Fruit fly (Drosophila melanogaster) whole organism, prepupa: ENCODE results near the gene Cyp310a1.

Source experiments
- Blimp-1 ChIP-seq: fragments of 200-800 bp; sonication (Bioruptor generic); optimal IDR thresholded peaks from 3 replicates; lab custom pipeline; 2017; ENCODE audit warnings: missing biosample characterization, missing genetic modification characterization, mild to moderate bottlenecking, moderate library complexity, missing genetic modification reagents
- CG10631 ChIP-seq: fragments of 200-800 bp; sonication (Bioruptor generic); optimal IDR thresholded peaks from 2 replicates; lab custom pipeline; 2016; ENCODE audit warnings: missing biosample characterization, missing genetic modification characterization
- CG10669 ChIP-seq: fragments of 200-800 bp; sonication (Bioruptor generic); optimal IDR thresholded peaks from 3 replicates; lab custom pipeline; 2018; ENCODE audit warnings: missing biosample characterization, mild to moderate bottlenecking, missing genetic modification characterization, moderate library complexity
- CG11294 ChIP-seq: fragments of 200-800 bp; sonication (Bioruptor generic); IDR thresholded peaks from 2 replicates; pipeline ENCODE4 v1.3.6; 2022; ENCODE audit warnings: missing biosample characterization, missing genetic modification characterization
- CG11762 ChIP-seq: fragments of 200-800 bp; sonication (Bioruptor generic); optimal IDR thresholded peaks from 3 replicates; lab custom pipeline; 2016; ENCODE audit warnings: missing biosample characterization, missing genetic modification characterization; ENCODE audit not compliant: insufficient read depth
- CG15336 ChIP-seq: fragments of 200-800 bp; sonication (Bioruptor generic); IDR thresholded peaks from 2 replicates; pipeline ENCODE4 v1.3.6; 2022; ENCODE audit warnings: missing biosample characterization, missing genetic modification characterization
- CG1621 ChIP-seq: fragments of 200-800 bp; sonication (Bioruptor generic); optimal IDR thresholded peaks from 3 replicates; lab custom pipeline; 2018; ENCODE audit warnings: missing biosample characterization, mild to moderate bottlenecking, missing genetic modification characterization
- CG16779 ChIP-seq: fragments of 200-800 bp; sonication (Bioruptor generic); optimal IDR thresholded peaks from 3 replicates; lab custom pipeline; 2017; ENCODE audit warnings: missing biosample characterization, mild to moderate bottlenecking, missing genetic modification characterization
- CG3032 ChIP-seq: fragments of 200-800 bp; optimal IDR thresholded peaks from 2 replicates; lab custom pipeline; 2019; ENCODE audit warnings: missing biosample characterization, mild to moderate bottlenecking, missing genetic modification characterization, moderate library complexity
- CG32006 ChIP-seq: fragments of 200-800 bp; sonication (Bioruptor generic); optimal IDR thresholded peaks from 3 replicates; lab custom pipeline; 2017; ENCODE audit warnings: missing biosample characterization, mild to moderate bottlenecking, missing genetic modification characterization
- CG34406 ChIP-seq: fragments of 200-800 bp; sonication (Bioruptor generic); optimal IDR thresholded peaks from 3 replicates; lab custom pipeline; 2016; ENCODE audit warnings: missing biosample characterization, missing genetic modification characterization
- CG6163 ChIP-seq: fragments of 200-800 bp; sonication (Bioruptor generic); IDR thresholded peaks from 3 replicates; pipeline ENCODE4 v1.3.6; 2022; ENCODE audit warnings: missing biosample characterization, missing genetic modification characterization
- CG6276 ChIP-seq: fragments of 200-800 bp; sonication (Bioruptor generic); optimal IDR thresholded peaks from 2 replicates; lab custom pipeline; 2017; ENCODE audit warnings: missing biosample characterization, mild to moderate bottlenecking, missing genetic modification characterization
- CG6792 ChIP-seq: fragments of 200-800 bp; sonication (Bioruptor generic); optimal IDR thresholded peaks from 3 replicates; lab custom pipeline; 2016; ENCODE audit warnings: missing biosample characterization, missing genetic modification characterization
- CG6808 ChIP-seq: fragments of 200-800 bp; sonication (Bioruptor generic); optimal IDR thresholded peaks from 3 replicates; lab custom pipeline; 2017; ENCODE audit warnings: missing biosample characterization, missing genetic modification characterization, mild to moderate bottlenecking, moderate library complexity, missing genetic modification reagents
- CG6854 ChIP-seq: fragments of 200-800 bp; sonication (Bioruptor generic); optimal IDR thresholded peaks from 2 replicates; lab custom pipeline; 2017; ENCODE audit warnings: missing biosample characterization, mild to moderate bottlenecking, missing genetic modification characterization
- CG7368 ChIP-seq: fragments of 200-800 bp; sonication (Bioruptor generic); optimal IDR thresholded peaks from 3 replicates; lab custom pipeline; 2016; ENCODE audit warnings: missing biosample characterization, missing genetic modification characterization
- CG9139 ChIP-seq: fragments of 200-800 bp; sonication (Bioruptor generic); optimal IDR thresholded peaks from 3 replicates; lab custom pipeline; 2017; ENCODE audit warnings: missing biosample characterization, mild to moderate bottlenecking, missing genetic modification characterization
- Eip78C ChIP-seq: fragments of 200-800 bp; sonication (Bioruptor generic); peaks from one replicate; lab custom pipeline; 2016; ENCODE audit warnings: missing biosample characterization, missing genetic modification characterization
- Eip93F ChIP-seq: fragments of 200-800 bp; sonication (Bioruptor generic); optimal IDR thresholded peaks from 2 replicates; lab custom pipeline; 2016; ENCODE audit warnings: missing biosample characterization, mild to moderate bottlenecking, missing genetic modification characterization
- Ets21C ChIP-seq: fragments of 200-800 bp; sonication (Bioruptor generic); optimal IDR thresholded peaks from 3 replicates; lab custom pipeline; 2016; ENCODE audit warnings: missing biosample characterization, missing genetic modification characterization
- Ets96B ChIP-seq: fragments of 200-800 bp; optimal IDR thresholded peaks from 2 replicates; lab custom pipeline; 2019; ENCODE audit warnings: missing biosample characterization, mild to moderate bottlenecking, missing genetic modification characterization, moderate library complexity
- Gug ChIP-seq: fragments of 200-800 bp; sonication (Bioruptor generic); IDR thresholded peaks from 2 replicates; pipeline ENCODE4 v1.3.6; 2022; ENCODE audit warnings: missing biosample characterization, missing genetic modification characterization
- Hr39 ChIP-seq: fragments of 200-800 bp; sonication (Bioruptor generic); optimal IDR thresholded peaks from 2 replicates; lab custom pipeline; 2016; ENCODE audit warnings: missing biosample characterization, missing genetic modification characterization
- Hr4 ChIP-seq: fragments of 200-800 bp; sonication (Bioruptor generic); optimal IDR thresholded peaks from 3 replicates; lab custom pipeline; 2016; ENCODE audit warnings: missing biosample characterization, missing genetic modification characterization
- Met ChIP-seq: fragments of 200-800 bp; sonication (Bioruptor generic); optimal IDR thresholded peaks from 3 replicates; lab custom pipeline; 2016; ENCODE audit warnings: missing biosample characterization, missing genetic modification characterization
- OdsH ChIP-seq: fragments of 200-800 bp; sonication (Bioruptor generic); optimal IDR thresholded peaks from 3 replicates; lab custom pipeline; 2016; ENCODE audit warnings: missing biosample characterization, missing genetic modification characterization
- Smox ChIP-seq: fragments of 200-800 bp; sonication (Bioruptor generic); optimal IDR thresholded peaks from 3 replicates; lab custom pipeline; 2016; ENCODE audit warnings: missing biosample characterization, missing genetic modification characterization
- Sox102F ChIP-seq: fragments of 200-800 bp; sonication (Bioruptor generic); optimal IDR thresholded peaks from 2 replicates; lab custom pipeline; 2016; ENCODE audit warnings: missing biosample characterization, mild to moderate bottlenecking, missing genetic modification characterization
- Sox14 ChIP-seq: fragments of 200-800 bp; sonication (Bioruptor generic); optimal IDR thresholded peaks from 3 replicates; lab custom pipeline; 2016; ENCODE audit warnings: missing biosample characterization, missing genetic modification characterization
- Sox15 ChIP-seq: fragments of 200-800 bp; sonication (Bioruptor generic); optimal IDR thresholded peaks from 3 replicates; lab custom pipeline; 2016; ENCODE audit warnings: missing biosample characterization, missing genetic modification characterization
- achi ChIP-seq: fragments of 200-800 bp; sonication (Bioruptor generic); optimal IDR thresholded peaks from 3 replicates; lab custom pipeline; 2016; ENCODE audit warnings: missing biosample characterization, missing genetic modification characterization
- acj6 ChIP-seq: fragments of 200-800 bp; sonication (Bioruptor generic); optimal IDR thresholded peaks from 3 replicates; lab custom pipeline; 2016; ENCODE audit warnings: missing biosample characterization, missing genetic modification characterization
- dsx ChIP-seq: fragments of 200-800 bp; optimal IDR thresholded peaks from 3 replicates; lab custom pipeline; 2019; ENCODE audit warnings: missing biosample characterization, mild to moderate bottlenecking, missing genetic modification characterization, moderate library complexity; ENCODE audit not compliant: poor library complexity, severe bottlenecking
- eg ChIP-seq: fragments of 200-800 bp; sonication (Bioruptor generic); IDR thresholded peaks from 3 replicates; pipeline ENCODE4 v1.3.6; 2022; ENCODE audit warnings: missing biosample characterization, missing genetic modification characterization
- esn ChIP-seq: fragments of 200-800 bp; sonication (Bioruptor generic); optimal IDR thresholded peaks from 2 replicates; lab custom pipeline; 2016; ENCODE audit warnings: missing biosample characterization, mild to moderate bottlenecking, missing genetic modification characterization, moderate library complexity
- fd59A ChIP-seq: fragments of 200-800 bp; sonication (Bioruptor generic); optimal IDR thresholded peaks from 2 replicates; lab custom pipeline; 2017; ENCODE audit warnings: missing biosample characterization, mild to moderate bottlenecking, missing genetic modification characterization, missing genetic modification reagents
- fkh ChIP-seq: fragments of 200-800 bp; sonication (Bioruptor generic); optimal IDR thresholded peaks from 3 replicates; lab custom pipeline; 2017; ENCODE audit warnings: missing biosample characterization, mild to moderate bottlenecking, missing genetic modification characterization, moderate library complexity
- lz ChIP-seq: fragments of 200-800 bp; sonication (Bioruptor generic); optimal IDR thresholded peaks from 3 replicates; lab custom pipeline; 2016; ENCODE audit warnings: missing biosample characterization, missing genetic modification characterization
- net ChIP-seq: fragments of 200-800 bp; sonication (Bioruptor generic); optimal IDR thresholded peaks from 3 replicates; lab custom pipeline; 2016; ENCODE audit warnings: missing biosample characterization, missing genetic modification characterization
- salr ChIP-seq, 2 experiments: fragments of 200-800 bp; sonication (Bioruptor generic); optimal IDR thresholded peaks; 3 replicates each; lab custom pipeline; 2016 to 2018; ENCODE audit warnings: missing biosample characterization in 2 of 2, missing genetic modification characterization in 2 of 2, mild to moderate bottlenecking in 1 of 2
- spab ChIP-seq: fragments of 200-800 bp; sonication (Bioruptor generic); optimal IDR thresholded peaks from 2 replicates; lab custom pipeline; 2017; ENCODE audit warnings: missing biosample characterization, mild to moderate bottlenecking, missing genetic modification characterization, missing genetic modification reagents
- ss ChIP-seq, 2 experiments: fragments of 200-800 bp; sonication (Bioruptor generic); optimal IDR thresholded peaks; 2 replicates in 1 of 2; 3 replicates in 1 of 2; lab custom pipeline; 2017 to 2018; ENCODE audit warnings: mild to moderate bottlenecking in 2 of 2, missing biosample characterization in 2 of 2, missing genetic modification characterization in 2 of 2, moderate library complexity in 1 of 2
- svp ChIP-seq: fragments of 200-800 bp; sonication (Bioruptor generic); peaks from one replicate; lab custom pipeline; 2016; ENCODE audit warnings: missing biosample characterization, missing genetic modification characterization
- topi ChIP-seq: fragments of 200-800 bp; sonication (Bioruptor generic); optimal IDR thresholded peaks from 3 replicates; lab custom pipeline; 2016; ENCODE audit warnings: missing biosample characterization, missing genetic modification characterization
- vri ChIP-seq: fragments of 200-800 bp; sonication (Bioruptor generic); optimal IDR thresholded peaks from 3 replicates; lab custom pipeline; 2016; ENCODE audit warnings: missing biosample characterization, mild to moderate bottlenecking, missing genetic modification characterization

Cyp310a1 gene

DNA sequence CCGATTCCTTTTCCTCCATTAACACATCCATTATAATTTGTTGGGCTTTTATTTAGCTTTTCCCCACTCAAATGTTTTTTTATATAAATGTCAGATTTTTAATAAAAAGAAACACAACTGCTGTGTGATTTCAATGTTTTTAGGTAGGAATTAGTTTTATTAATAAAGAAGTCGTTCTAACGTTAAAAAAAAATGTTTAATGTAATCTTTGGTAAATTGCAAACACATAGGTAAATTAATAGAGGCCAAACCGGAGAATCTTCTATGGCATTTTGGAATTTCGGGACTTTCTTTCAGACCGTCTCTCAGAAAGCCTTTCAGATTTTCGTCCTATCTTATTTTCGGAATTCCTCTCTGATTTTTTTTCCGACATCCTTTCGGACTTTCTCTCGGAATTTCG is 20.4 kb upstream of the Cyp310a1 start, which contains the start of gene CG43339:
Gene CG43339 (minus strand): TSS at position 101 of the 400 bp plus-strand sequence.
- TF ChIP-seq Sox15 (GFP tag; lab: Kevin White, UChicago): no peak
- no peak for TF ChIP-seq achi (GFP tag; lab: Kevin White, UChicago)
- TF ChIP-seq CG10669: no peak
- no peak for TF ChIP-seq Hr4 (GFP tag; lab: Kevin White, UChicago)
- no peak for TF ChIP-seq Eip78C
- no peak for TF ChIP-seq CG34406
- no peak for TF ChIP-seq topi (GFP tag; lab: Kevin White, UChicago)
- TF ChIP-seq, all 60 proteins: peak for 0

DNA sequence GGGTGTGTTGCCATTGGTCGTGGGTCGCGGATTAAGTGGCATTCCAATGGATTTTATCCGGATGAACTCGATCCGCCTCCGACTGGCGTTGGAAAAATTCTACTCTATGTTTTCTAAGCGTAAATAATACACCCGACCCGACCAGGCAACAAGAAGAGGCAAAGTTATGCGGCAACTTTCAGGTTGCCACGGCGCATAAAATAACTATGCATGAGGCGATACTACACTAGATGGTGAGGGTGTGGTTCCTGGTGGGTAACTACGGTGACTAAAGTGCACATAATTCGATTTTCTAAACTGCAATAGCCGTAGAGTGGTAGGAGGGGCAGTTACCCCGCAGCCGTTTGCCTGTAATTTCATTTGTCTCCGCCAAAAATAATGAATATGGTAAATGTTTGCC is 18.3 kb upstream of the Cyp310a1 start, which contains the start of gene CG43338:
Gene CG43338 (minus strand): TSS at position 101 of the 400 bp plus-strand sequence.
- no peak for TF ChIP-seq CG6163 (GFP tag; lab: Robert Waterston, UW)
- TF ChIP-seq CG6854 (GFP tag; lab: Kevin White, UChicago): no peak
- TF ChIP-seq acj6: no peak
- TF ChIP-seq CG15336 (GFP tag; lab: Robert Waterston, UW): no peak
- no peak for TF ChIP-seq Ets96B
- TF ChIP-seq CG7368 (GFP tag; lab: Kevin White, UChicago): no peak
- TF ChIP-seq topi (GFP tag; lab: Kevin White, UChicago): no peak
- no peak for TF ChIP-seq Smox (GFP tag; lab: Kevin White, UChicago)

DNA sequence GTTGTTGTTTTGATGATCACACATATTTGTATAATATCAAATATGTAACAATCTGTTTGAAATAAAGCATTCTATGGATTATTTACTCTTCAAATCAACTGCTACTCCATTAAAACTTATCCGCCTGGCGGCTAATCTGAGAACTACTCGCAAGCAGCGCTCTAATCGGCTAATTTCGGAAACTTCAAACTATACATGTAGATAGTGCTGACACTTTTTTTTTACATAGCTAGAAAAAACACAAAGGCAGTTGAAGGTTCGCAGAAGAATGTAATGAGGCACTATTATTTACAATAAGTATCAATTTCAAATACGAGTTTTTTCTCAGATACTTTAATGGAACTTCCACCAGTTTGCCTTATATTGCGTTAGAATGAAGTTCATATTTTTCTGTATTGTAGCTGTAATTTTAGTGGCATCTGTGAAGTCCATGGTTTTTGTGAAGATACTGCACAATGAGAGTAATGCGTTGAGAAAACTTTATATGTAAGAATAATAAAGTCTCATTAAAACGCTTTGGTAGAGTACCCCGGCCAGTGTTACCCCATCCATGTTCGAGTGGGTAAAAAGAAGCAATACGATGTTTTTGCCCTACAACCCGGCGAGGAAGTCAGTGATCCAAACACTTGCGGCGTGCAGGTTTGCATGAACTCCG is 13.3 kb upstream of the Cyp310a1 start:
- TF ChIP-seq lz (GFP tag; lab: Kevin White, UChicago): peak; percentile 44
- TF ChIP-seq CG3032 (tag; lab: Kevin White, UChicago): no peak
- peak; percentile 16 for TF ChIP-seq Ets21C (GFP tag; lab: Kevin White, UChicago)
- no peak for TF ChIP-seq Sox102F
- peak; percentile 41 for TF ChIP-seq svp (GFP tag; lab: Kevin White, UChicago)
- peak in 1 of 2 experiments; percentile 45 for TF ChIP-seq salr (GFP tag; optimal IDR thresholded peaks at IDR 0.05; lab: Kevin White, UChicago)
- peak; percentile 64 for TF ChIP-seq Eip78C
- no peak for TF ChIP-seq dsx (GFP tag; lab: Kevin White, UChicago)
- TF ChIP-seq vri (GFP tag; lab: Kevin White, UChicago): no peak
- TF ChIP-seq Sox15 (GFP tag; lab: Kevin White, UChicago): no peak
- TF ChIP-seq Met (GFP tag; lab: Kevin White, UChicago): no peak
- TF ChIP-seq CG6276 (GFP tag; lab: Kevin White, UChicago): no peak
- TF ChIP-seq CG9139 (GFP tag; lab: Kevin White, UChicago): no peak
- TF ChIP-seq eg: no peak
- TF ChIP-seq Hr39 (GFP tag; lab: Kevin White, UChicago): peak; percentile 35
- no peak for TF ChIP-seq Smox (GFP tag; lab: Kevin White, UChicago)
- TF ChIP-seq fd59A: no peak
- peak; percentile 83 for TF ChIP-seq fkh (GFP tag; lab: Kevin White, UChicago)
- TF ChIP-seq CG11762: no peak
- TF ChIP-seq Gug (GFP tag; lab: Robert Waterston, UW): no peak
- TF ChIP-seq CG6808 (GFP tag; lab: Kevin White, UChicago): no peak
- TF ChIP-seq CG6792 (GFP tag; lab: Kevin White, UChicago): no peak
- no peak for TF ChIP-seq net
- peak; percentile 20 for TF ChIP-seq Hr4 (GFP tag; lab: Kevin White, UChicago)
- TF ChIP-seq CG1621: no peak
- no peak for TF ChIP-seq ss (GFP tag; optimal IDR thresholded peaks at IDR 0.05; lab: Kevin White, UChicago)
- no peak for TF ChIP-seq spab (GFP tag; lab: Kevin White, UChicago)
- TF ChIP-seq esn (GFP tag; lab: Kevin White, UChicago): no peak
- no peak for TF ChIP-seq Ets96B
- no peak for TF ChIP-seq topi (GFP tag; lab: Kevin White, UChicago)
- TF ChIP-seq Sox14 (GFP tag; lab: Kevin White, UChicago): no peak
- peak; percentile 3 for TF ChIP-seq CG10669
- no peak for TF ChIP-seq CG32006 (GFP tag; lab: Kevin White, UChicago)
- TF ChIP-seq CG10631 (GFP tag; lab: Kevin White, UChicago): peak; percentile 28
- TF ChIP-seq Blimp-1 (GFP tag; lab: Kevin White, UChicago): no peak
- TF ChIP-seq CG7368 (GFP tag; lab: Kevin White, UChicago): no peak
- peak; percentile 50 for TF ChIP-seq OdsH (GFP tag; lab: Kevin White, UChicago)
- TF ChIP-seq CG11294 (GFP tag; lab: Robert Waterston, UW): no peak
- TF ChIP-seq CG16779 (tag; lab: Kevin White, UChicago): no peak
- TF ChIP-seq Eip93F (GFP tag; lab: Kevin White, UChicago): no peak
